Worm (Caenorhabditis elegans) whole organism, midembryonic: ENCODE measurements around the gene sri-77.

Experiments used
- med-1 ChIP-seq: sonication (generic microtip); optimal IDR thresholded peaks from 2 replicates; lab custom pipeline; 2017; ENCODE audit warnings: missing genetic modification characterization, mild to moderate bottlenecking, missing compliant biosample characterization, antibody characterized with exemption, missing genetic modification reagents; ENCODE audit not compliant: insufficient read depth
- tab-1 ChIP-seq: fragments of 200-800 bp; sonication (Bioruptor generic); IDR thresholded peaks from 2 replicates; pipeline ENCODE4 v1.3.6; 2022; ENCODE audit warnings: missing genetic modification characterization, missing compliant biosample characterization
- ztf-23 ChIP-seq: fragments of 200-800 bp; sonication (Bioruptor generic); IDR thresholded peaks from 2 replicates; pipeline ENCODE4 v1.3.6; 2022; ENCODE audit warnings: missing genetic modification reagents, missing genetic modification characterization, missing compliant biosample characterization

ce11 chrII:2605319-2605718 lies at the start of gene sri-77:
- TF ChIP-seq med-1 (GFP tag; lab: Kevin White, UChicago), result no peak
- no peak for TF ChIP-seq tab-1 (GFP tag; lab: Robert Waterston, UW)
- TF ChIP-seq ztf-23 (GFP tag; lab: Robert Waterston, UW), result no peak
